Worm (Caenorhabditis elegans): ENCODE measurements around the gene sft-4.

The sft-4 gene

ce11 chrX:5772538-5773154, 7.9 kb downstream of the sft-4 start:
- no peak for TF ChIP-seq him-1 (tag; optimal IDR thresholded peaks at IDR 0.05)
- TF ChIP-seq W03F9.2 (tag; optimal IDR thresholded peaks at IDR 0.05) = no peak
- no peak for TF ChIP-seq dao-5 (tag; optimal IDR thresholded peaks at IDR 0.05)

ce11 chrX:5770648-5771047, 9.9 kb downstream of the sft-4 start, which contains the start of gene C54H2.4:
Gene C54H2.4 (minus strand): TSS chrX:5770748.
- TF ChIP-seq W03F9.2 (tag; optimal IDR thresholded peaks at IDR 0.05) = no peak
- TF ChIP-seq dao-5 (tag; optimal IDR thresholded peaks at IDR 0.05) = no peak
- no peak for TF ChIP-seq him-1 (tag; optimal IDR thresholded peaks at IDR 0.05)

DNA sequence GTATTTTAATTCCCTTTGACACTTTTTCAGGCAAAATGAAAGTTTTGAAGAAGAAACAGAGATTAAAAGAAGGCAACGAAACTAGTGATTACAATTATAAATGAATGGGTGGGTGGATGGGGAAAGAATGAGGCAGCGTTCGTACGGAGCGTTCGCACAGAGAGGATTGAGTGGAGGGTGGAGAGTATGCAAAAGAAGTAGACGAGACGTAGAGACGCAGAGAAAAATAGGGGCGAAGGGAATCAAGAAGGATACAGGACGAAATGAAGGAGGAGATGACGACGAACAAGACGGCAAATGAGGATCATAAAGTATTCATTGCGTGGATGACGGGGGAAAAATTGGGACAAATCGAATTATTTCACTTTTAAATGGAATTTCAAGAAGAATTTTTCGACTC, 15.8 kb downstream of the sft-4 start:
- TF ChIP-seq him-1 (tag; optimal IDR thresholded peaks at IDR 0.05) (no peak), dao-5 (tag; optimal IDR thresholded peaks at IDR 0.05) (no peak), W03F9.2 (tag; optimal IDR thresholded peaks at IDR 0.05) (no peak)

- TF ChIP-seq dao-5 (tag; optimal IDR thresholded peaks at IDR 0.05) (no peak), W03F9.2 (tag; optimal IDR thresholded peaks at IDR 0.05) (no peak), him-1 (tag; optimal IDR thresholded peaks at IDR 0.05) (no peak)
Measured at ce11 chrX:5763904-5764303, 16.6 kb downstream of the sft-4 start.

DNA sequence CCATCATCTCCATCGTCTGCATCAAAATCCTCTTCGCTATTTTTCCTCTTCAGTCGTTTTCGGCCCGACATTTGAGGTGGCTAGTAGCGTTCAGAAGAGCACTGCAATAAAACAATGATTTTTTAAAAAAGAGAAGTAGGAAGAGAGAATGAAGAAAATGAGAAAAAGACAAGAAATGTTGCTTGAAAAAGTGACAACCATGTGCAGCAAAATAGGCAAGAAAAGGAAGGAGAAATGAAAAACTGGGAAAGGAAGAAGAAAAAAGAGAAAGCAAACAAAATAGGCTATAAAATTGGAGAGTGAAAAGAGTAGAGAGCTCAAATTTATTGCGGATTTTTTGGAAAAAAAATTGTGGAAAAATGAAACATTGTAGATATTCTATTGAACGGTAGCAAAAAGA, 17.2 kb downstream of the sft-4 start, which contains the start of gene tag-294:
tag-294 (minus strand) TSS at position 101 of the 400 bp plus-strand sequence.
- TF ChIP-seq W03F9.2 (tag; optimal IDR thresholded peaks at IDR 0.05) = no peak
- TF ChIP-seq him-1 (tag; optimal IDR thresholded peaks at IDR 0.05) = no peak
- no peak for TF ChIP-seq dao-5 (tag; optimal IDR thresholded peaks at IDR 0.05)

- TF ChIP-seq W03F9.2 (tag; optimal IDR thresholded peaks at IDR 0.05) = no peak
- no peak for TF ChIP-seq him-1 (tag; optimal IDR thresholded peaks at IDR 0.05)
- TF ChIP-seq dao-5 (tag; optimal IDR thresholded peaks at IDR 0.05) = no peak
Measured at ce11 chrX:5753141-5753540, 27.4 kb downstream of the sft-4 start.

DNA sequence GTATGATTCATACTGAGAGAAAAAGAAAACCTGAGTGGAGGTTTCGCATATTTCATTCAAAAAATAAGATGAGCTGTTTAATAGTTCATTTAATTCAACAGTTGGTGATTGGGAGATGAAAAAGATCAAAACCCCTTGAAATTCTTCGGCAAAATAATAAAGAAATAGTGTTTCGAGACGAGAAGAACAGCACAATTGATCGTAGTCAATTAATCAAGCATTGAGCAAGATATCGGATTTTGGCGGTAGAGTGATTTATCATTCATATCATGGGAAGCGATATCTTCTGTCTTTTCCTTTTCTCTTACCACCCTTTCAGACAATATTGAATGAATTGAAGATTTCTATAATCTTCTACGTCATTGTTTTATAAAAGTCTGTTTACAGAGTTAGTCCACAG, 33.9 kb downstream of the sft-4 start:
- TF ChIP-seq him-1 (tag; optimal IDR thresholded peaks at IDR 0.05) (no peak), dao-5 (tag; optimal IDR thresholded peaks at IDR 0.05) (no peak), W03F9.2 (tag; optimal IDR thresholded peaks at IDR 0.05) (no peak)

ce11 chrX:5743209-5743608, 37.3 kb downstream of the sft-4 start, which contains the start of gene gnrr-4:
Gene gnrr-4 (minus strand): TSS chrX:5743309.
- TF ChIP-seq him-1 (tag; optimal IDR thresholded peaks at IDR 0.05) = no peak

ce11 chrX:5733728-5734252, 46.7 kb downstream of the sft-4 start, which contains the start of gene rgs-6:
Gene rgs-6 (minus strand): TSS chrX:5733778.
- TF ChIP-seq him-1 (tag; optimal IDR thresholded peaks at IDR 0.05) = no peak
- TF ChIP-seq dao-5 (tag; optimal IDR thresholded peaks at IDR 0.05) = no peak
- TF ChIP-seq W03F9.2 (tag; optimal IDR thresholded peaks at IDR 0.05) = no peak

- TF ChIP-seq dao-5 (tag; optimal IDR thresholded peaks at IDR 0.05) (no peak), W03F9.2 (tag; optimal IDR thresholded peaks at IDR 0.05) (no peak), him-1 (tag; optimal IDR thresholded peaks at IDR 0.05) (peak; percentile 84)
Measured at ce11 chrX:5728956-5729467, 51.5 kb downstream of the sft-4 start.

Data from whole organism, L4/young adult.